Fruit fly (Drosophila melanogaster) whole organism, embryonic: Measurements from ENCODE around the gene CG15741.
A peak's percentile ranks its signal among the peaks of the same experiment; 100 is the strongest.

Experiments used
- Ada2b ChIP-seq: fragments of 200-800 bp; sonication (Bioruptor generic); IDR thresholded peaks from 2 replicates; pipeline ENCODE4 v1.3.6; 2022; ENCODE audit warnings: missing biosample characterization, missing genetic modification characterization
- Awh ChIP-seq: fragments of 200-800 bp; sonication (Bioruptor generic); IDR thresholded peaks from 2 replicates; pipeline ENCODE4, ENCODE4 v1.3.6; 2022; ENCODE audit warnings: missing biosample characterization, missing genetic modification characterization
- CG10543 ChIP-seq: fragments of 200-800 bp; sonication (Bioruptor generic); optimal IDR thresholded peaks from 3 replicates; lab custom pipeline; 2017; ENCODE audit warnings: missing biosample characterization, mild to moderate bottlenecking, missing genetic modification characterization, moderate library complexity
- CG11504 ChIP-seq: fragments of 200-800 bp; sonication (Bioruptor generic); optimal IDR thresholded peaks from 3 replicates; lab custom pipeline; 2019; ENCODE audit warnings: missing biosample characterization, mild to moderate bottlenecking, missing genetic modification characterization, moderate library complexity
- CG13775 ChIP-seq: fragments of 200-800 bp; sonication (Bioruptor generic); optimal IDR thresholded peaks from 3 replicates; lab custom pipeline; 2017; ENCODE audit warnings: missing biosample characterization, mild to moderate bottlenecking, missing genetic modification characterization
- CG14014 ChIP-seq: fragments of 200-800 bp; sonication (Bioruptor generic); IDR thresholded peaks from 2 replicates; pipeline ENCODE4 v1.3.6; 2022; ENCODE audit warnings: missing biosample characterization, missing genetic modification characterization
- CG14667 ChIP-seq: fragments of 200-800 bp; sonication (Bioruptor generic); IDR thresholded peaks from 2 replicates; pipeline ENCODE4 v1.3.6; 2022; ENCODE audit warnings: missing biosample characterization, missing genetic modification characterization
- CG14965 ChIP-seq: fragments of 200-800 bp; sonication (Bioruptor generic); optimal IDR thresholded peaks from 2 replicates; lab custom pipeline; 2016; ENCODE audit warnings: missing biosample characterization, missing genetic modification characterization, borderline replicate concordance
- CG15269 ChIP-seq: fragments of 200-800 bp; sonication (Bioruptor generic); optimal IDR thresholded peaks from 2 replicates; lab custom pipeline; 2018; ENCODE audit warnings: missing biosample characterization, mild to moderate bottlenecking, missing genetic modification characterization, moderate library complexity
- CG15696 ChIP-seq: fragments of 200-800 bp; sonication (Bioruptor generic); optimal IDR thresholded peaks from 2 replicates; lab custom pipeline; 2019; ENCODE audit warnings: missing biosample characterization, mild to moderate bottlenecking, missing genetic modification characterization, moderate library complexity
- CG17612 ChIP-seq: fragments of 200-800 bp; sonication (Bioruptor generic); IDR thresholded peaks from 2 replicates; pipeline ENCODE4 v1.3.6; 2022; ENCODE audit warnings: missing biosample characterization, missing genetic modification characterization
- CG17829 ChIP-seq: fragments of 200-800 bp; optimal IDR thresholded peaks from 2 replicates; lab custom pipeline; 2019; ENCODE audit warnings: missing biosample characterization, mild to moderate bottlenecking, missing genetic modification characterization, moderate library complexity
- CG18262 ChIP-seq: fragments of 200-800 bp; optimal IDR thresholded peaks from 3 replicates; lab custom pipeline; 2019; ENCODE audit warnings: missing biosample characterization, mild to moderate bottlenecking, missing genetic modification characterization, moderate library complexity
- CG30431 ChIP-seq: fragments of 200-800 bp; sonication (Bioruptor generic); optimal IDR thresholded peaks from 2 replicates; lab custom pipeline; 2017; ENCODE audit warnings: missing biosample characterization, missing genetic modification characterization
- CG3163 ChIP-seq: fragments of 200-800 bp; sonication (Bioruptor generic); optimal IDR thresholded peaks from 3 replicates; lab custom pipeline; 2016; ENCODE audit warnings: missing biosample characterization, missing genetic modification characterization
- CG32772 ChIP-seq: fragments of 200-800 bp; sonication (Bioruptor generic); IDR thresholded peaks from 2 replicates; pipeline ENCODE4 v1.3.6; 2022; ENCODE audit warnings: missing biosample characterization, missing genetic modification characterization
- CG3281 ChIP-seq: fragments of 200-800 bp; sonication (Bioruptor generic); optimal IDR thresholded peaks from 3 replicates; lab custom pipeline; 2017; ENCODE audit warnings: missing biosample characterization, mild to moderate bottlenecking, missing genetic modification characterization
- CG3407 ChIP-seq: fragments of 200-800 bp; sonication (Bioruptor generic); optimal IDR thresholded peaks from 2 replicates; lab custom pipeline; 2018; ENCODE audit warnings: missing biosample characterization, mild to moderate bottlenecking, missing genetic modification characterization
- CG34224 ChIP-seq: fragments of 200-800 bp; sonication (Bioruptor generic); IDR thresholded peaks from 3 replicates; pipeline ENCODE4 v1.3.6; 2022; ENCODE audit warnings: missing biosample characterization, missing genetic modification characterization; ENCODE audit not compliant: partially characterized antibody
- CG3847 ChIP-seq: fragments of 200-800 bp; sonication (Bioruptor generic); IDR thresholded peaks from 2 replicates; pipeline ENCODE4 v1.3.6; 2022; ENCODE audit warnings: missing biosample characterization, missing genetic modification characterization
- CG42726 ChIP-seq: fragments of 200-800 bp; sonication (Bioruptor generic); IDR thresholded peaks from 2 replicates; pipeline ENCODE4 v1.3.6; 2022; ENCODE audit warnings: missing biosample characterization, missing genetic modification characterization; ENCODE audit not compliant: partially characterized antibody
- CG4617 ChIP-seq: fragments of 200-800 bp; sonication (Bioruptor generic); optimal IDR thresholded peaks from 3 replicates; lab custom pipeline; 2016; ENCODE audit warnings: missing biosample characterization, missing genetic modification characterization, borderline replicate concordance
- CG5953 ChIP-seq: fragments of 200-800 bp; sonication (Bioruptor generic); IDR thresholded peaks from 2 replicates; pipeline ENCODE4 v1.3.6; 2022; ENCODE audit warnings: missing biosample characterization, missing genetic modification characterization
- CG7963 ChIP-seq: fragments of 200-800 bp; sonication (Bioruptor generic); IDR thresholded peaks from 3 replicates; pipeline ENCODE4 v1.3.6; 2022; ENCODE audit warnings: missing biosample characterization, missing genetic modification characterization; ENCODE audit not compliant: partially characterized antibody
- CG8281 ChIP-seq: fragments of 200-800 bp; sonication (Bioruptor generic); optimal IDR thresholded peaks from 2 replicates; lab custom pipeline; 2018; ENCODE audit warnings: missing biosample characterization, mild to moderate bottlenecking, missing genetic modification characterization, moderate library complexity
- Dbx ChIP-seq: fragments of 200-800 bp; sonication (Bioruptor generic); IDR thresholded peaks from 3 replicates; pipeline ENCODE4 v1.3.6; 2022; ENCODE audit warnings: missing biosample characterization, missing genetic modification characterization
- HLH54F ChIP-seq: fragments of 200-800 bp; sonication (Bioruptor generic); optimal IDR thresholded peaks from 3 replicates; lab custom pipeline; 2016; ENCODE audit warnings: missing biosample characterization, missing genetic modification characterization
- Hmr ChIP-seq: fragments of 200-800 bp; sonication (Bioruptor generic); optimal IDR thresholded peaks from 3 replicates; lab custom pipeline; 2017; ENCODE audit warnings: mild to moderate bottlenecking, missing biosample characterization, missing genetic modification reagents, missing genetic modification characterization
- Jarid2 ChIP-seq: fragments of 200-800 bp; sonication (Bioruptor generic); optimal IDR thresholded peaks from 3 replicates; lab custom pipeline; 2017; ENCODE audit warnings: mild to moderate bottlenecking, missing biosample characterization, missing genetic modification reagents, missing genetic modification characterization
- MESR4 ChIP-seq: fragments of 200-800 bp; sonication (Bioruptor generic); optimal IDR thresholded peaks from 2 replicates; lab custom pipeline; 2018; ENCODE audit warnings: missing biosample characterization, mild to moderate bottlenecking, missing genetic modification characterization, moderate library complexity
- Myb ChIP-seq: fragments of 200-800 bp; sonication (Bioruptor generic); optimal IDR thresholded peaks from 2 replicates; lab custom pipeline; 2016; ENCODE audit warnings: missing biosample characterization, missing genetic modification characterization
- NC2β ChIP-seq: fragments of 200-800 bp; sonication (Bioruptor generic); optimal IDR thresholded peaks from 2 replicates; lab custom pipeline; 2016; ENCODE audit warnings: missing biosample characterization, missing genetic modification characterization
- NK7.1 ChIP-seq: fragments of 200-800 bp; sonication (Bioruptor generic); optimal IDR thresholded peaks from 3 replicates; lab custom pipeline; 2016; ENCODE audit warnings: missing biosample characterization, missing genetic modification characterization
- NfI ChIP-seq: fragments of 200-800 bp; sonication (Bioruptor generic); optimal IDR thresholded peaks from 3 replicates; lab custom pipeline; 2018; ENCODE audit warnings: missing biosample characterization, mild to moderate bottlenecking, missing genetic modification characterization, moderate library complexity
- Ptx1 ChIP-seq: fragments of 200-800 bp; sonication (Bioruptor generic); IDR thresholded peaks from 2 replicates; pipeline ENCODE4 v1.3.6; 2022; ENCODE audit warnings: missing biosample characterization, missing genetic modification characterization
- Tbp ChIP-seq: fragments of >200 bp; optimal IDR thresholded peaks from 2 replicates; lab custom pipeline; 2018; ENCODE audit warnings: missing biosample characterization, missing genetic modification characterization
- abd-A ChIP-seq: fragments of 200-800 bp; sonication (Bioruptor generic); optimal IDR thresholded peaks from 3 replicates; lab custom pipeline; 2019; ENCODE audit warnings: missing biosample characterization, mild to moderate bottlenecking, missing genetic modification characterization, moderate library complexity
- al ChIP-seq: fragments of 200-800 bp; sonication (Bioruptor generic); IDR thresholded peaks from 2 replicates; pipeline ENCODE4 v1.3.6; 2022; ENCODE audit warnings: missing biosample characterization, missing genetic modification characterization
- ase ChIP-seq: fragments of 200-800 bp; sonication (Bioruptor generic); IDR thresholded peaks from 3 replicates; pipeline ENCODE4 v1.3.6; 2022; ENCODE audit warnings: missing biosample characterization, missing genetic modification characterization
- bbx ChIP-seq: fragments of 200-800 bp; sonication (Bioruptor generic); IDR thresholded peaks from 2 replicates; pipeline ENCODE4 v1.3.6; 2022; ENCODE audit warnings: missing biosample characterization, missing genetic modification characterization; ENCODE audit not compliant: partially characterized antibody
- cg ChIP-seq: fragments of 200-800 bp; sonication (Bioruptor generic); optimal IDR thresholded peaks from 3 replicates; lab custom pipeline; 2019; ENCODE audit warnings: missing biosample characterization, mild to moderate bottlenecking, missing genetic modification characterization, moderate library complexity
- hkb ChIP-seq, 2 experiments: fragments of 200-800 bp in 1 of 2; fragments of >200 bp in 1 of 2; sonication (Bioruptor generic) in 1 of 2; IDR thresholded peaks in 1 of 2; optimal IDR thresholded peaks in 1 of 2; 2 replicates each; pipeline versions ENCODE4 v1.3.6 to Lab custom; 2017 to 2022; ENCODE audit warnings: missing biosample characterization in 1 of 2, missing genetic modification characterization in 1 of 2
- lbe ChIP-seq: fragments of 200-800 bp; sonication (Bioruptor generic); optimal IDR thresholded peaks from 2 replicates; lab custom pipeline; 2016; ENCODE audit warnings: missing biosample characterization, mild to moderate bottlenecking, missing genetic modification characterization
- mam ChIP-seq: fragments of 200-800 bp; sonication (Bioruptor generic); optimal IDR thresholded peaks from 3 replicates; lab custom pipeline; 2016; ENCODE audit warnings: missing biosample characterization, missing genetic modification characterization
- pros ChIP-seq: fragments of 200-800 bp; sonication (Bioruptor generic); optimal IDR thresholded peaks from 3 replicates; lab custom pipeline; 2019; ENCODE audit warnings: missing biosample characterization, mild to moderate bottlenecking, missing genetic modification characterization, moderate library complexity
- ranshi ChIP-seq: fragments of 200-800 bp; sonication (Bioruptor generic); IDR thresholded peaks from 2 replicates; pipeline ENCODE4 v1.3.6; 2022; ENCODE audit warnings: missing biosample characterization, missing genetic modification characterization
- stwl ChIP-seq: fragments of 200-800 bp; sonication (Bioruptor generic); optimal IDR thresholded peaks from 3 replicates; lab custom pipeline; 2018; ENCODE audit warnings: missing biosample characterization, mild to moderate bottlenecking, missing genetic modification characterization, moderate library complexity
- vnd ChIP-seq: fragments of 200-800 bp; sonication (Bioruptor generic); IDR thresholded peaks from 3 replicates; pipeline ENCODE4 v1.3.6; 2022; ENCODE audit warnings: missing biosample characterization, missing genetic modification characterization; ENCODE audit not compliant: partially characterized antibody
- yki ChIP-seq: fragments of >200 bp; optimal IDR thresholded peaks from 3 replicates; lab custom pipeline; 2018
- zfh1 ChIP-seq: fragments of 200-800 bp; sonication (Bioruptor generic); IDR thresholded peaks from 3 replicates; pipeline ENCODE4 v1.3.6; 2022; ENCODE audit warnings: missing biosample characterization, missing genetic modification characterization

The CG15741 gene

DNA sequence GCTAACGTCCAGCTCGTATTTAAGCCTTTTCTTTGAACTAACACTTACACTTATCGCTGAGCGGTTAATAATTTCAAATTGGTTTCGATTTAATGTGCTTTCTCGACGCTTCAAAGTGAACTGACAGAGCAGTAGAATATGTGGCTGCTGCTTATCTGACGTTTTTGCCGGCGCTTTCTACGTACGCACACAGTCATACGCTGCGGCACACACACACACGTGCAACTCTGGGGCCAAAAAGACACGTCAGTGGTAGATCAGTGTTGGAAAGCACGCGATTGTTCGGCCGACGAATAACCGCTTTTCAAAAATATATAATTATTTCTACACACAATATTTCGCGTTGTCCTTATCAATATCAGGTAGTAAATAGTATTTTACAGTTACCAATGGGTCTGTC is 31.6 kb downstream of the CG15741 start (continued):
- TF ChIP-seq CG8281 (tag; lab: Kevin White, UChicago) (no peak), CG3407 (no peak), pros (no peak), mam (no peak), NfI (peak; percentile 37), CG17829 (no peak), Dbx (GFP tag; lab: Robert Waterston, UW) (no peak), CG15269 (tag; lab: Kevin White, UChicago) (peak; percentile 6), ase (GFP tag; lab: Robert Waterston, UW) (no peak), Ptx1 (0 out of 2 replicates have a peak, but pooled peaks have one; percentile 14), yki (no peak), CG5953 (GFP tag; lab: Robert Waterston, UW) (no peak), HLH54F (no peak), lbe (GFP tag; lab: Kevin White, UChicago) (peak; percentile 33), vnd (GFP tag; lab: Robert Waterston, UW) (no peak), ranshi (no peak), bbx (GFP tag; lab: Robert Waterston, UW) (0 out of 2 replicates have a peak, but pooled peaks have one; percentile 36), CG30431 (GFP tag; lab: Kevin White, UChicago) (no peak), CG13775 (GFP tag; lab: Kevin White, UChicago) (no peak), Ada2b (0 out of 2 replicates have a peak, but pooled peaks have one; percentile 5), Myb (GFP tag; lab: Kevin White, UChicago) (peak; percentile 89), CG3281 (GFP tag; lab: Kevin White, UChicago) (no peak), Awh (GFP tag; lab: Robert Waterston, UW) (no peak), stwl (peak; percentile 72), CG17612 (GFP tag; lab: Robert Waterston, UW) (no peak), CG3847 (peak; percentile 51), NC2β (GFP tag; lab: Kevin White, UChicago) (no peak), CG4617 (GFP tag; lab: Kevin White, UChicago) (no peak), CG42726 (GFP tag; lab: Robert Waterston, UW) (no peak), CG11504 (tag; lab: Kevin White, UChicago) (peak; percentile 21), CG18262 (tag; lab: Kevin White, UChicago) (no peak), CG14965 (no peak), CG7963 (GFP tag; lab: Robert Waterston, UW) (no peak), CG34224 (GFP tag; lab: Robert Waterston, UW) (no peak), CG32772 (no peak), hkb (optimal IDR thresholded peaks at IDR 0.05; lab: Kevin White, UChicago) (no peak), hkb (GFP tag; IDR thresholded peaks at IDR 0.05; lab: Robert Waterston, UW) (peak; percentile 57), CG15696 (tag; lab: Kevin White, UChicago) (no peak), Hmr (GFP tag; lab: Kevin White, UChicago) (peak; percentile 47), zfh1 (GFP tag; lab: Robert Waterston, UW) (no peak), CG14014 (GFP tag; lab: Robert Waterston, UW) (peak; percentile 43; the same call in 1 of the 2 replicates), NK7.1 (no peak), cg (GFP tag; lab: Kevin White, UChicago) (peak; percentile 82), MESR4 (GFP tag; lab: Kevin White, UChicago) (peak; percentile 48), CG3163 (GFP tag; lab: Kevin White, UChicago) (no peak), abd-A (no peak), CG14667 (GFP tag; lab: Robert Waterston, UW) (no peak), al (GFP tag; lab: Robert Waterston, UW) (no peak), Jarid2 (no peak), CG10543 (GFP tag; lab: Kevin White, UChicago) (no peak), Tbp (no peak)
